Worm (Caenorhabditis elegans) whole organism, L4 larva: Measurements from ENCODE around the gene F44F4.10.

Experiments used
- F26F4.8 ChIP-seq: fragments of 200-800 bp; sonication (Bioruptor generic); conservative IDR thresholded peaks from 2 replicates; pipeline ENCODE4 v1.3.6; 2022; ENCODE audit warnings: missing genetic modification characterization, missing compliant biosample characterization
- T20F7.1 ChIP-seq: fragments of 200-800 bp; sonication (Bioruptor generic); optimal IDR thresholded peaks from 2 replicates; lab custom pipeline; 2018; ENCODE audit warnings: mild to moderate bottlenecking, missing genetic modification characterization, missing compliant biosample characterization
- T26A8.4 ChIP-seq: fragments of 200-800 bp; sonication (Bioruptor generic); IDR thresholded peaks from 2 replicates; pipeline ENCODE4 v1.3.6; 2022; ENCODE audit warnings: missing genetic modification characterization, missing compliant biosample characterization
- Y5F2A.4 ChIP-seq: fragments of 200-800 bp; sonication (Bioruptor generic); optimal IDR thresholded peaks from 2 replicates; lab custom pipeline; 2018; ENCODE audit warnings: mild to moderate bottlenecking, missing genetic modification characterization, missing compliant biosample characterization
- ZK337.2 ChIP-seq: fragments of 200-800 bp; sonication (Bioruptor generic); IDR thresholded peaks from 2 replicates; pipeline ENCODE4 v1.3.6; 2022; ENCODE audit warnings: missing genetic modification reagents, missing genetic modification characterization, missing compliant biosample characterization
- aha-1 ChIP-seq: fragments of 150-350 bp; peaks from one replicate; lab custom pipeline; 2014; ENCODE audit warnings: missing biosample characterization, missing genetic modification characterization
- ama-1 ChIP-seq: fragments of 150-350 bp; optimal IDR thresholded peaks from 2 replicates; lab custom pipeline; 2014; ENCODE audit warnings: inconsistent platforms, mixed read lengths
- arid-1 ChIP-seq: fragments of 200-800 bp; sonication (Bioruptor generic); conservative IDR thresholded peaks from 2 replicates; pipeline ENCODE4 v1.3.6; 2022; ENCODE audit warnings: missing genetic modification reagents, missing genetic modification characterization, missing compliant biosample characterization
- ceh-28 ChIP-seq: fragments of 150-350 bp; optimal IDR thresholded peaks from 2 replicates; lab custom pipeline; 2014; ENCODE audit warnings: missing biosample characterization, missing genetic modification reagents, missing genetic modification characterization
- cey-2 ChIP-seq: sonication (generic microtip); optimal IDR thresholded peaks from 3 replicates; lab custom pipeline; 2017; ENCODE audit warnings: missing genetic modification characterization, mild to moderate bottlenecking, missing compliant biosample characterization, antibody characterized with exemption, borderline replicate concordance; ENCODE audit not compliant: insufficient read depth
- ctbp-1 ChIP-seq: fragments of 200-800 bp; sonication (Bioruptor generic); IDR thresholded peaks from 2 replicates; pipeline ENCODE4 v1.3.6; 2022; ENCODE audit warnings: missing genetic modification reagents, missing genetic modification characterization, missing compliant biosample characterization
- daf-12 ChIP-seq: fragments of 150-350 bp; optimal IDR thresholded peaks from 2 replicates; lab custom pipeline; 2014; ENCODE audit warnings: missing biosample characterization, missing genetic modification reagents, missing genetic modification characterization
- daf-16 ChIP-seq, 3 experiments: sonication (generic microtip); optimal IDR thresholded peaks; 2 replicates each; lab custom pipeline; 2016 to 2017; ENCODE audit warnings: missing genetic modification characterization in 3 of 3, missing genetic modification reagents in 3 of 3, mild to moderate bottlenecking in 2 of 3, missing compliant biosample characterization in 2 of 3, missing biosample characterization in 1 of 3, moderate library complexity in 1 of 3
- dmd-6 ChIP-seq: fragments of 200-800 bp; sonication (Bioruptor generic); IDR thresholded peaks from 2 replicates; pipeline ENCODE4 v1.3.6; 2022; ENCODE audit warnings: missing genetic modification reagents, missing genetic modification characterization, missing compliant biosample characterization
- dmd-8 ChIP-seq: fragments of 200-800 bp; sonication (Bioruptor generic); IDR thresholded peaks from 2 replicates; pipeline ENCODE4 v1.3.6; 2022; ENCODE audit warnings: missing genetic modification characterization, missing compliant biosample characterization
- dmd-9 ChIP-seq: fragments of 200-800 bp; sonication (Bioruptor generic); IDR thresholded peaks from 2 replicates; pipeline ENCODE4 v1.3.6; 2022; ENCODE audit warnings: missing genetic modification reagents, missing genetic modification characterization, missing compliant biosample characterization
- dpl-1 ChIP-seq: fragments of 150-350 bp; optimal IDR thresholded peaks from 2 replicates; lab custom pipeline; 2014; ENCODE audit warnings: missing biosample characterization, missing genetic modification reagents, missing genetic modification characterization
- duxl-1 ChIP-seq: sonication (generic microtip); optimal IDR thresholded peaks from 2 replicates; lab custom pipeline; 2016; ENCODE audit warnings: mild to moderate bottlenecking, missing genetic modification characterization, moderate library complexity, missing compliant biosample characterization; ENCODE audit not compliant: poor library complexity
- egl-43 ChIP-seq: fragments of 200-800 bp; sonication (Bioruptor generic); IDR thresholded peaks from 2 replicates; pipeline ENCODE4 v1.3.6; 2022; ENCODE audit warnings: missing genetic modification reagents, missing genetic modification characterization, missing compliant biosample characterization
- fkh-10 ChIP-seq: fragments of 150-350 bp; optimal IDR thresholded peaks from 2 replicates; lab custom pipeline; 2014; ENCODE audit warnings: missing biosample characterization, missing genetic modification reagents, missing genetic modification characterization
- fos-1 ChIP-seq: fragments of 150-350 bp; optimal IDR thresholded peaks from 2 replicates; lab custom pipeline; 2014; ENCODE audit warnings: missing biosample characterization, missing genetic modification characterization
- hif-1 ChIP-seq, 2 experiments: sonication (generic microtip); optimal IDR thresholded peaks; 2 replicates each; lab custom pipeline; 2016 to 2017; ENCODE audit warnings: missing compliant biosample characterization in 2 of 2, missing genetic modification characterization in 2 of 2, missing genetic modification reagents in 2 of 2, missing genotype in 2 of 2, mild to moderate bottlenecking in 1 of 2
- lim-7 ChIP-seq: fragments of 200-800 bp; sonication (Bioruptor generic); IDR thresholded peaks from 2 replicates; pipeline ENCODE4 v1.3.6; 2022; ENCODE audit warnings: missing genetic modification characterization, missing compliant biosample characterization
- lin-13 ChIP-seq: fragments of 150-350 bp; optimal IDR thresholded peaks from 2 replicates; lab custom pipeline; 2014; ENCODE audit warnings: missing biosample characterization, missing genetic modification reagents, missing genetic modification characterization
- lin-29 ChIP-seq: fragments of 200-800 bp; sonication (Bioruptor generic); IDR thresholded peaks from 2 replicates; pipeline ENCODE4 v1.3.6; 2022; ENCODE audit warnings: missing genetic modification reagents, missing genetic modification characterization, missing compliant biosample characterization
- lin-38 ChIP-seq: fragments of 200-800 bp; sonication (Bioruptor generic); IDR thresholded peaks from 2 replicates; pipeline ENCODE4 v1.3.6; 2022; ENCODE audit warnings: missing genetic modification reagents, missing genetic modification characterization, missing compliant biosample characterization
- lin-39 ChIP-seq: fragments of 150-350 bp; optimal IDR thresholded peaks from 2 replicates; lab custom pipeline; 2014; ENCODE audit warnings: missing biosample characterization, missing genetic modification reagents, missing genetic modification characterization
- lsy-2 ChIP-seq, 2 experiments: fragments of 150-350 bp in 1 of 2; sonication (generic microtip) in 1 of 2; optimal IDR thresholded peaks; 2 replicates each; lab custom pipeline; 2014 to 2017; ENCODE audit warnings: missing biosample characterization in 2 of 2, missing genetic modification characterization in 2 of 2
- madf-5 ChIP-seq, 2 experiments: fragments of 200-800 bp; sonication (Bioruptor generic); IDR thresholded peaks; 2 replicates each; pipeline ENCODE4 v1.3.6; 2022; ENCODE audit warnings: missing compliant biosample characterization in 2 of 2, missing genetic modification characterization in 2 of 2
- madf-9 ChIP-seq: fragments of 200-800 bp; sonication (Bioruptor generic); conservative IDR thresholded peaks from 2 replicates; pipeline ENCODE4 v1.3.6; 2022; ENCODE audit warnings: missing genetic modification reagents, missing genetic modification characterization, missing compliant biosample characterization
- mes-2 ChIP-seq: sonication (generic microtip); optimal IDR thresholded peaks from 2 replicates; lab custom pipeline; 2016; ENCODE audit warnings: missing genotype, mild to moderate bottlenecking, missing genetic modification characterization, missing compliant biosample characterization; ENCODE audit not compliant: poor library complexity, severe bottlenecking
- nhr-11 ChIP-seq: fragments of 150-350 bp; optimal IDR thresholded peaks from 2 replicates; lab custom pipeline; 2014; ENCODE audit warnings: missing biosample characterization, missing genetic modification characterization
- nhr-237 ChIP-seq: sonication (generic microtip); optimal IDR thresholded peaks from 2 replicates; lab custom pipeline; 2017; ENCODE audit warnings: missing biosample characterization, missing genetic modification characterization
- nhr-25 ChIP-seq: sonication (generic microtip); optimal IDR thresholded peaks from 2 replicates; lab custom pipeline; 2017; ENCODE audit warnings: missing genetic modification characterization, mild to moderate bottlenecking, missing compliant biosample characterization, antibody characterized with exemption, moderate library complexity, borderline replicate concordance; ENCODE audit not compliant: insufficient read depth
- nhr-48 ChIP-seq: sonication (generic microtip); optimal IDR thresholded peaks from 2 replicates; lab custom pipeline; 2016; ENCODE audit warnings: mild to moderate bottlenecking, missing genetic modification characterization, missing compliant biosample characterization
- php-3 ChIP-seq: fragments of 200-800 bp; sonication (Bioruptor generic); IDR thresholded peaks from 2 replicates; pipeline ENCODE4 v1.3.6; 2022; ENCODE audit warnings: missing genetic modification reagents, missing genetic modification characterization, missing compliant biosample characterization
- rbr-2 ChIP-seq: sonication (generic microtip); optimal IDR thresholded peaks from 2 replicates; lab custom pipeline; 2016; ENCODE audit warnings: missing genotype, missing genetic modification characterization, missing compliant biosample characterization
- skn-1 ChIP-seq: fragments of 150-350 bp; optimal IDR thresholded peaks from 2 replicates; lab custom pipeline; 2014; ENCODE audit warnings: missing biosample characterization, missing genetic modification characterization
- snpc-4 ChIP-seq: fragments of 150-350 bp; optimal IDR thresholded peaks from 2 replicates; lab custom pipeline; 2014; ENCODE audit warnings: missing biosample characterization, missing genetic modification characterization
- tag-97 ChIP-seq: fragments of 200-800 bp; sonication (Bioruptor generic); IDR thresholded peaks from 2 replicates; pipeline ENCODE4 v1.3.6; 2022; ENCODE audit warnings: missing genetic modification characterization, missing compliant biosample characterization
- zag-1 ChIP-seq: fragments of 150-350 bp; optimal IDR thresholded peaks from 2 replicates; lab custom pipeline; 2014; ENCODE audit warnings: missing biosample characterization, missing genetic modification characterization
- zfp-3 ChIP-seq: fragments of 200-800 bp; sonication (Bioruptor generic); conservative IDR thresholded peaks from 2 replicates; pipeline ENCODE4 v1.3.6; 2022; ENCODE audit warnings: missing genetic modification reagents, missing genetic modification characterization, missing compliant biosample characterization
- zip-2 ChIP-seq: fragments of 150-350 bp; optimal IDR thresholded peaks from 2 replicates; lab custom pipeline; 2014; ENCODE audit warnings: missing biosample characterization, missing genetic modification characterization

F44F4.10 gene

DNA sequence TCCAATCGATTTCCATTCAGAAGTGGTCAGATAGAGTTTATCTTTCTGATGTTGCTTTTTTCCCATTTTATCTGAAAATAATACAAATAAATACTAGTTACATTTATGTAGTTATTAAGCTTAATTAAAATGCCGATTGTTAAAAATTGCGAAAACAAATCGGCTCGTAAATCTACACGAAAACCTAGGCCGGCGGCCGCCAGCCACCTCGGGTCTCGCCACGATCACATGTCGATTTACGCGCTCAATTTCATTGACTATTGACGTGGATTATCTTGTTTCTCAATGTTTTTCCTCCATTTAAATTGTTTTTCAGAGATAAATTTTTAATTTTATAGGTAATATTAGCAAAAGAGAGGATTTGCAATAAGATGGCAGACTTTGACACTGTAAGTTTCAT is 44.5 kb downstream of the F44F4.10 start, which contains the start of the genes cyn-4 and copz-1 (continued):
- TF ChIP-seq arid-1 (GFP tag; lab: Robert Waterston, UW) = peak; percentile 40; the same call in 1 of the 2 replicates
- peak; percentile 32; the same call in 1 of the 2 replicates for TF ChIP-seq dmd-6 (GFP tag; lab: Robert Waterston, UW)
- peak; percentile 49 for TF ChIP-seq fkh-10 (GFP tag; lab: Kevin White, UChicago)
- TF ChIP-seq ZK337.2 = peak; percentile 76
- TF ChIP-seq egl-43 (GFP tag; lab: Robert Waterston, UW) = no peak
- TF ChIP-seq daf-12 (tag; lab: Kevin White, UChicago) = no peak
- no peak for TF ChIP-seq lin-39 (tag; lab: Kevin White, UChicago)
- TF ChIP-seq madf-9 (GFP tag; lab: Robert Waterston, UW) = no peak
- no peak for TF ChIP-seq php-3 (GFP tag; lab: Robert Waterston, UW)
- no peak for TF ChIP-seq zag-1 (tag; lab: Kevin White, UChicago)
- no peak for TF ChIP-seq fos-1 (tag; lab: Kevin White, UChicago)
- TF ChIP-seq lin-38 (GFP tag; lab: Robert Waterston, UW) = peak; percentile 69
- TF ChIP-seq duxl-1 (tag; lab: Kevin White, UChicago) = peak; percentile 50
- peak; percentile 69 for TF ChIP-seq rbr-2 (tag; lab: Kevin White, UChicago)
- TF ChIP-seq lsy-2 (tag; optimal IDR thresholded peaks at IDR 0.05; lab: Kevin White, UChicago) = peak; percentile 50 to 94
- TF ChIP-seq daf-16 (GFP tag; optimal IDR thresholded peaks at IDR 0.05; lab: Kevin White, UChicago) = no peak
- TF ChIP-seq daf-16 (tag; optimal IDR thresholded peaks at IDR 0.05; lab: Kevin White, UChicago) = peak; percentile 51
- peak; percentile 98 for TF ChIP-seq mes-2
- TF ChIP-seq T20F7.1 (GFP tag; lab: Kevin White, UChicago) = peak; percentile 35
- TF ChIP-seq nhr-25 (tag; lab: Kevin White, UChicago) = peak; percentile 15
- TF ChIP-seq zip-2 = no peak
- TF ChIP-seq, all 104 proteins: peak for 30

DNA sequence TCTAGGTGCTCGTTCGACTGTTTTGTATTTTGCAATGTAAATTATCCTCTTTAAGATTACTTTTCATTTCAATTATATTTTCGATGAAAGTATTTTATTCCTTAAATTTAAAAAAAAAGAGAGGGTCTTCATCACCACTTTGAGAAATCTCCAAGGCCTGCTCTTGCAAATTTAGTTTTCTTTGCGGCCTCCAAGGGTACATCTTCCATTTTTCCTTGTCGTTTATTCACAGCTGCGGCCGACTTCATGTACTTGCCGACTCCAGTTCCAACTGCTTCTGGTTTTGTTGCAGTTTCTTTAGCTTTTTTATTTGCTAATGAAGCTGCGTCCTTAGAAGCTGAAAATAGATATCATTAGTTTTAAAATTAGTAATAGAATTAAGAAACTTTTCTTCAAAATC is 46.4 kb downstream of the F44F4.10 start:
- TF ChIP-seq lin-38 (GFP tag; lab: Robert Waterston, UW) (peak; percentile 41; the same call in 1 of the 2 replicates), duxl-1 (tag; lab: Kevin White, UChicago) (no peak), lsy-2 (tag; optimal IDR thresholded peaks at IDR 0.05; lab: Kevin White, UChicago) (peak in 1 of 2 experiments; percentile 25), ama-1 (lab: Kevin White, UChicago) (peak; percentile 35), aha-1 (peak; percentile 57), nhr-48 (tag; lab: Kevin White, UChicago) (peak; percentile 15), ceh-28 (no peak), snpc-4 (no peak)

- peak; percentile 82 for TF ChIP-seq lin-13 (GFP tag; lab: Kevin White, UChicago)
- no peak for TF ChIP-seq F26F4.8 (GFP tag; lab: Robert Waterston, UW)
- peak; percentile 97 for TF ChIP-seq arid-1 (GFP tag; lab: Robert Waterston, UW)
- TF ChIP-seq mes-2 = peak; percentile 96
- peak; percentile 93 for TF ChIP-seq dmd-9 (GFP tag; lab: Robert Waterston, UW)
- TF ChIP-seq php-3 (GFP tag; lab: Robert Waterston, UW) = peak; percentile 83
- TF ChIP-seq cey-2 (tag; lab: Kevin White, UChicago) = no peak
- TF ChIP-seq skn-1 = no peak
- TF ChIP-seq nhr-237 = peak; percentile 1
- TF ChIP-seq nhr-25 (tag; lab: Kevin White, UChicago) = peak; percentile 49
- TF ChIP-seq lim-7 (GFP tag; lab: Robert Waterston, UW) = no peak
- TF ChIP-seq Y5F2A.4 = peak; percentile 60
- TF ChIP-seq madf-5 (GFP tag; IDR thresholded peaks at IDR 0.05; lab: Robert Waterston, UW) = no peak
- peak; percentile 97 for TF ChIP-seq ctbp-1 (GFP tag; lab: Robert Waterston, UW)
- peak; percentile 95 for TF ChIP-seq dmd-6 (GFP tag; lab: Robert Waterston, UW)
- TF ChIP-seq tag-97 = 0 out of 2 replicates have a peak, but pooled peaks have one; percentile 13
- peak; percentile 94 for TF ChIP-seq duxl-1 (tag; lab: Kevin White, UChicago)
- TF ChIP-seq lsy-2 (tag; optimal IDR thresholded peaks at IDR 0.05; lab: Kevin White, UChicago) = peak; percentile 100
- peak; percentile 54 for TF ChIP-seq ama-1 (lab: Kevin White, UChicago)
- peak; percentile 95 for TF ChIP-seq rbr-2 (tag; lab: Kevin White, UChicago)
- peak; percentile 68 to 87 for TF ChIP-seq hif-1 (tag; optimal IDR thresholded peaks at IDR 0.05; lab: Kevin White, UChicago)
- peak; percentile 91 for TF ChIP-seq dpl-1
- peak; percentile 98 for TF ChIP-seq T26A8.4
- TF ChIP-seq lin-29 = peak; percentile 86
- TF ChIP-seq dmd-8 = peak; percentile 70; the same call in 1 of the 2 replicates
- peak; percentile 86 for TF ChIP-seq zfp-3 (GFP tag; lab: Robert Waterston, UW)
- TF ChIP-seq T20F7.1 (GFP tag; lab: Kevin White, UChicago) = peak; percentile 89
- TF ChIP-seq nhr-11 (tag; lab: Kevin White, UChicago) = peak; percentile 93
- no peak for TF ChIP-seq snpc-4
These were observed 48.3 kb downstream of the F44F4.10 start, which contains the start of the genes gmps-1 and cap-2 for ce11 chrII:10868670-10869246. gmps-1 (minus strand) TSS chrII:10868720. cap-2 (plus strand) TSS chrII:10869196.
